Worm (Caenorhabditis elegans): ENCODE measurements around the gene pbo-6.
A peak's percentile ranks its signal among the peaks of the same experiment; 100 is the strongest.

DNA sequence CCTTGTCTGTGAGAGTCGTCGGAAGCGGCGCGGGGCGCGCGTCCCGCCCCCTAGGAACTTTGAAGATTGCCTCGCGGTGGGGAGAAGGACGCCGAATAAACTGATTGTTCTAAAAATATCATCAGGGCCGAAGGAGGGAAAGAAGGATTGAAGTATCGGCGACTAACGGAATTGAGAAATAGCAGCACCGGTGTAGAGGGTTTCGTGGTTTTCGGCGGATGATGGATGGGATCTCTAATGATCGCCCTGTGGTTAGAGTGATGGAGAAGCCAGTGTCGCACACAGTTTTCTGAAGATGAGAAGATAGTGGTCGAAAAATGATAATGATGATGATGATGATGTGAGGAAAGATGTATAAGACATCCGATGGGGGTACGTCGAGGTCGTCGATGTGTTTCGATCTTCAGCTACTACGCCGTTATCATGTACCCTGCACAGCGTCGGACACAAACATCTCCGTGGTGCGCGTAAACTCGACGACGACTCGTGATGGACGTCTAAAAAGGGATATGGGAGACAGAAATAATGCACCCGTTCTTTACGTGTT is 7.2 kb upstream of the pbo-6 start, which contains the start of gene osm-11:
- no peak for TF ChIP-seq nhr-11 (tag; optimal IDR thresholded peaks at IDR 0.05)
- TF ChIP-seq nhr-6 (tag; optimal IDR thresholded peaks at IDR 0.05): no peak
- no peak for TF ChIP-seq nhr-23 (tag; optimal IDR thresholded peaks at IDR 0.05)
- TF ChIP-seq skn-1 (tag; optimal IDR thresholded peaks at IDR 0.05): no peak
- TF ChIP-seq unc-62 (GFP tag; optimal IDR thresholded peaks at IDR 0.05): no peak
- peak in 1 of 2 experiments; percentile 21 for TF ChIP-seq lsy-2 (tag; optimal IDR thresholded peaks at IDR 0.05)
- TF ChIP-seq ceh-16 (tag; optimal IDR thresholded peaks at IDR 0.05): no peak
- no peak for TF ChIP-seq ama-1 (optimal IDR thresholded peaks at IDR 0.05)
- no peak for TF ChIP-seq snpc-4 (tag; optimal IDR thresholded peaks at IDR 0.05)
- TF ChIP-seq lin-11 (tag; optimal IDR thresholded peaks at IDR 0.05): no peak
- no peak for TF ChIP-seq aly-2 (tag; optimal IDR thresholded peaks at IDR 0.05)
- TF ChIP-seq lin-13 (GFP tag; optimal IDR thresholded peaks at IDR 0.05): no peak
- no peak for TF ChIP-seq nhr-77 (tag; optimal IDR thresholded peaks at IDR 0.05)
- TF ChIP-seq ZK546.5 (tag; optimal IDR thresholded peaks at IDR 0.05): no peak
